Worm (Caenorhabditis elegans): ENCODE data around the gene sri-27.

ce11 chrV:1718232-1718631, 7.2 kb upstream of the sri-27 start:
- TF ChIP-seq flt-1 (GFP tag; IDR thresholded peaks at IDR 0.05): no peak
- TF ChIP-seq T22C8.4 (GFP tag; IDR thresholded peaks at IDR 0.05): no peak
